Worm (Caenorhabditis elegans): ENCODE data around the gene idpp-13.

idpp-13 gene

DNA sequence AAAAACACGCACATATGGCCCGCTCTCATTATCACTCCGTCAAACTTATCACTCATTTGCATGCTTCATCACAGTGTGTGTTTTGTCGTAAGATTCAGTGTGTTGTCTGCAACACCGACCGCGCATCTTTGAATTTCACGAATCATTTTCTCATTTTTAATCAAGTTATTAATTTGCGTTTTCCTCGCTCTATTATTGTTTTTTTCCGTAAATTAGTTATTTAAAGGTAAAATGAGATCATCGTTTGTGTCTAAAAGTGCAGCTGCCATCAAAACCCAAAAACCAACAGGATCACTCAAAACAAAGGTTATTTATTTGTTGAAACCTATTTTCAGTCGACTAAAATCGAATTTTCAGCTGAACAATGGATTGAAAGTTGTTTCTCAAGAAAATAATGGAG lies 37.2 kb downstream of the idpp-13 start, which contains the start of the genes T24C4.5 and ucr-2.3:
T24C4.5 (minus strand) TSS at position 101 of the 400 bp plus-strand sequence.
ucr-2.3 (plus strand) TSS at position 227 of the 400 bp plus-strand sequence.
- TF ChIP-seq unc-62 (GFP tag; optimal IDR thresholded peaks at IDR 0.05) = no peak

DNA sequence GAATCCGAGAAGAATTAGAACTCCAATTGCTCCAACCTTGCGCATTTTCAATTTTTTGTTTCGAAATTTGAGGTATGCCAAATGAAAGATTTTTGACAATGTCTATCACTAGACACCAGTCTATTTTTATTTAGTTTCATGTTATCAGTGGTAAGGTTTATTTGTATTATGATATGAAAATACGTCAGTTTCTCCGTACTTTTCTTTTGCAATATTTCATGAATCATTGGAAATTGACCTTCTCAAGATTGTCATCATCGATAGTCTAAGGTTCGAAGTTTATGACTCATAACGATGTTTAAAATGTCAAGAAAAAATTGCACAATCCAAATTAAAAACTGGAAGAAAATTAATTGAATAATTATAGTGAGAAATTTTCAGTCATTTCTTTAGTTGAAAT lies 43.4 kb downstream of the idpp-13 start, which contains the start of gene clc-19:
clc-19 (minus strand) TSS at position 135 of the 400 bp plus-strand sequence.
- TF ChIP-seq unc-62 (GFP tag; optimal IDR thresholded peaks at IDR 0.05) = no peak

DNA sequence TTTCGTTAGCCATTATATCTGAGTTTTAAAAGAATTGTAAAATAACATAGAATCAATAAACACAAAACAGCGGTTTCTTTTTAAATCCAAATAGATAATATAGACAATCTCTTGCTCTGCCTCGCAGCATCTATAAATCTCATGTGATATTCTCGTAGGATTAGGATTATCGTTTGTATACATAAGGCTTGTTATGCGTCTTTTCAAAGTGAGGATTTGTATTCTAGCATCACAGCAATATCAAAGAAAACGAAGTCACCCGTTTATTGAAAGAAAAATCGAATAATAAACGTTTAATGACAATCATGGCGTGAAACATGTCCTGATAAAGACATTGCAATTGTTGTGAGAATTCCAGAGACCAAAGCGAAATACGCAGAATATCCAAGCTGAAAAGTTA lies 44.4 kb downstream of the idpp-13 start, which contains the start of the genes T24C4.3 and clc-20:
T24C4.3 (minus strand) TSS at position 101 of the 400 bp plus-strand sequence.
clc-20 (plus strand) TSS at position 211 of the 400 bp plus-strand sequence.
- TF ChIP-seq unc-62 (GFP tag; optimal IDR thresholded peaks at IDR 0.05) = no peak

DNA sequence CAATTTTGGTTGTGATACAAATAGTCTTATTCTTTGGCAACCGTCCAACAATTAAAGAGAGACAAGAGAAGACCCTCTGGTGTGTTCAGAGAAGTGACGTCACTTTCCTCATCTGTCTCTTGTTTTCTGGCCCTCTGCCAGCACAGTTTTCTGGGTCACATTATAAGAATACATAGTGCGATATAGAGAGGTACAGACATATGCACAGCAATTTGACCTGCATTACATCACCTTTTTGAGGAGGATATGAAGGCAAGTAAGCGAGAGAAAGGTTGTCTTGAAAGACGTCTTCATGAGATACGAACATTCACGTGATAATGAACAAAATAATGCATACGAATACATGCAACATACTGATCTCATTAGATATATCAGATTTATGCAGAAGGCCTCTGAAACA lies 46.2 kb downstream of the idpp-13 start:
- no peak for TF ChIP-seq unc-62 (GFP tag; optimal IDR thresholded peaks at IDR 0.05)

DNA sequence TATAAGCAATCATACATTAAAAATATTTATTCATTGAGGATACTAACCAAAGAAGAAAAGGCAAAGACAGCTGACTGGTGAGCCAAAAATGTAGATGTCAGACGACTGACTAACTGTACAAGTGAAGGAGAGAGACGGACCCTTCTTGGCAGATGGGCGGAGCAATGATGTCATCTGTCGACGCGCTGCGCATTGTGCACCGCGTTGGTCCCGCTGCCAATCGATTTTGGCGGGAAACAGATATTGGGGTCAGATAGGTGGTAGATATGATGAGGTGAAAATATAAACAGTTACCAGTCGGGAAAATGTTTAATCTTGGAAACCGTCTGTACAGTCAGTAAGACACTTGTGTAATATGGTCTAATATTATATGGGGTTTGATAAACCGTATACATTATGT lies 46.9 kb downstream of the idpp-13 start, which contains the start of gene T24C4.2:
T24C4.2 (minus strand) TSS at position 101 of the 400 bp plus-strand sequence.
- no peak for TF ChIP-seq unc-62 (GFP tag; optimal IDR thresholded peaks at IDR 0.05)

DNA sequence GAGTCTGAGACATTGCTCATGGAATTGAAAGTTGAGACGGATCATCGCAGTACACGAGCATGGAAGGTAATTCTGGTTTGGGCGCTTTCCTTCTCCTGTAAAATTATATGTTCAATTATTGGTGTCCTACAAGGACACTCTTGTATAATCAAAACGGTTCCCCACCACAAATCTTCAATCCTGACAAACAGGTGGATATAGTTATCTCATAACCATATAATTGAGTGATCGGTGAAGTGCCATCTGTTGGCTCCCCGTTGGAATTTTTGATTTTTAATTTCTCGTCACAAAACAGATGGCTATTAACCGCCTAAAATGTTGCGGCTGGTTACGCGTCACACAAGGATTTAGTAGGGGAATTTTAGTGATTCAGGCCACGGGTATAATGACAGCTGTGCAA lies 47.9 kb downstream of the idpp-13 start:
- TF ChIP-seq unc-62 (GFP tag; optimal IDR thresholded peaks at IDR 0.05) = no peak

Measured in whole organism, dauer.